Fruit fly (Drosophila melanogaster) whole organism: ENCODE measurements around the gene CG13083.

Experiments
- CG8478 ChIP-seq: fragments of >200 bp; optimal IDR thresholded peaks from 2 replicates; lab custom pipeline; 2018; ENCODE audit warnings: inconsistent platforms
- EcR ChIP-seq, 2 experiments: fragments of >200 bp; optimal IDR thresholded peaks; 2 replicates each; lab custom pipeline; 2017; ENCODE audit warnings: missing biosample characterization in 2 of 2, missing genetic modification characterization in 2 of 2, missing genetic modification reagents in 2 of 2
- pan ChIP-seq: fragments of >200 bp; optimal IDR thresholded peaks from 2 replicates; lab custom pipeline; 2017
- psq ChIP-seq: fragments of >200 bp; optimal IDR thresholded peaks from 2 replicates; lab custom pipeline; 2017
- usp ChIP-seq: fragments of >200 bp; optimal IDR thresholded peaks from 2 replicates; lab custom pipeline; 2017; ENCODE audit warnings: missing biosample characterization, missing genetic modification characterization, mixed read lengths

DNA sequence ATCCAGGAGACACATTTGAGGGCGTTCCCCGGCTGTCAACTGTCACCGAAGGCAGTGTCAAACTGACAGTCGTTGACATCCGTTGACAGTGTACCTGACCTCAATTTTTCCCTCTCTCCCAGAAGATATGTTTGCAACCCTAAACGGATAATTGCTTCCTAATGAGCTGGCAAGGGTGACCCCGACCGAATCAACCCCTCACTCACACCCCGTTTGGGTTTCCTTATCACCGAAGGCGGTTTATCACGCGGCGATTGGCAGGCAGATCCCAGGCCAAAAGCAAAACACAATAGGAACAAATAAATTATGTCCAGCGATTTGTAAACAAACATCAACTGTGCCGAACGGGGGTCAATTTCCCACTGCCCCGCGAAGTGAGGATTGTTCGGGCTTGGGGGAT lies 27.9 kb upstream of the CG13083 start:
- TF ChIP-seq EcR (GFP tag; optimal IDR thresholded peaks at IDR 0.05; lab: Kevin White, UChicago): no peak
- TF ChIP-seq pan: no peak
- TF ChIP-seq usp: no peak
- no peak for TF ChIP-seq psq (lab: Kevin White, UChicago)
- no peak for TF ChIP-seq CG8478
